Worm (Caenorhabditis elegans) whole organism, mixed stage, embryonic: ENCODE measurements around the gene Y67D8C.2.

Experiments
- M03D4.4 ChIP-seq: sonication (generic microtip); optimal IDR thresholded peaks from 2 replicates; lab custom pipeline; 2017; ENCODE audit warnings: mild to moderate bottlenecking, missing genetic modification characterization, missing compliant biosample characterization
- bed-3 ChIP-seq: fragments of 200-800 bp; sonication (Bioruptor generic); optimal IDR thresholded peaks from 3 replicates; lab custom pipeline; 2018; ENCODE audit warnings: mild to moderate bottlenecking, missing genetic modification characterization, moderate library complexity, missing compliant biosample characterization
- blmp-1 ChIP-seq: fragments of 150-350 bp; optimal IDR thresholded peaks from 2 replicates; lab custom pipeline; 2014; ENCODE audit warnings: missing biosample characterization, missing genetic modification characterization
- ceh-39 ChIP-seq: fragments of 150-350 bp; optimal IDR thresholded peaks from 2 replicates; lab custom pipeline; 2014; ENCODE audit warnings: missing biosample characterization, missing genetic modification characterization
- ceh-43 ChIP-seq: fragments of 200-800 bp; sonication (Bioruptor generic); optimal IDR thresholded peaks from 2 replicates; lab custom pipeline; 2018; ENCODE audit warnings: mild to moderate bottlenecking, missing genetic modification characterization, moderate library complexity, missing compliant biosample characterization
- ceh-83 ChIP-seq: fragments of 200-800 bp; sonication (Bioruptor generic); optimal IDR thresholded peaks from 2 replicates; lab custom pipeline; 2018; ENCODE audit warnings: mild to moderate bottlenecking, missing genetic modification characterization, missing compliant biosample characterization
- ces-1 ChIP-seq: fragments of 150-350 bp; optimal IDR thresholded peaks from 2 replicates; lab custom pipeline; 2014; ENCODE audit warnings: missing biosample characterization, missing genetic modification reagents, missing genetic modification characterization
- cnd-1 ChIP-seq: fragments of 200-800 bp; sonication (Bioruptor generic); optimal IDR thresholded peaks from 2 replicates; lab custom pipeline; 2018; ENCODE audit warnings: mild to moderate bottlenecking, missing genetic modification characterization, missing compliant biosample characterization
- drap-1 ChIP-seq: fragments of 200-800 bp; sonication (Bioruptor generic); optimal IDR thresholded peaks from 3 replicates; lab custom pipeline; 2018; ENCODE audit warnings: mild to moderate bottlenecking, missing genetic modification characterization, missing compliant biosample characterization
- elt-1 ChIP-seq: sonication (generic microtip); optimal IDR thresholded peaks from 2 replicates; lab custom pipeline; 2017; ENCODE audit warnings: missing genetic modification characterization, mild to moderate bottlenecking, missing compliant biosample characterization, antibody characterized with exemption, moderate library complexity, borderline replicate concordance; ENCODE audit not compliant: insufficient read depth
- elt-3 ChIP-seq: fragments of 150-350 bp; optimal IDR thresholded peaks from 2 replicates; lab custom pipeline; 2014; ENCODE audit warnings: missing biosample characterization, missing genetic modification characterization
- flh-1 ChIP-seq: fragments of 200-800 bp; sonication (Bioruptor generic); optimal IDR thresholded peaks from 2 replicates; lab custom pipeline; 2018; ENCODE audit warnings: mild to moderate bottlenecking, missing genetic modification characterization, moderate library complexity, missing compliant biosample characterization
- ham-2 ChIP-seq: fragments of 200-800 bp; sonication (Bioruptor generic); optimal IDR thresholded peaks from 2 replicates; lab custom pipeline; 2018; ENCODE audit warnings: mild to moderate bottlenecking, missing genetic modification characterization, missing compliant biosample characterization
- hlh-1 ChIP-seq: fragments of 150-350 bp; optimal IDR thresholded peaks from 2 replicates; lab custom pipeline; 2014; ENCODE audit warnings: missing biosample characterization, missing genetic modification reagents, missing genetic modification characterization
- lin-13 ChIP-seq: fragments of 150-350 bp; optimal IDR thresholded peaks from 2 replicates; lab custom pipeline; 2014; ENCODE audit warnings: missing biosample characterization, missing genetic modification characterization
- lin-32 ChIP-seq: fragments of 200-800 bp; sonication (Bioruptor generic); optimal IDR thresholded peaks from 2 replicates; lab custom pipeline; 2018; ENCODE audit warnings: mild to moderate bottlenecking, missing genetic modification characterization, missing compliant biosample characterization
- lsy-2 ChIP-seq: fragments of 150-350 bp; optimal IDR thresholded peaks from 2 replicates; lab custom pipeline; 2014; ENCODE audit warnings: missing biosample characterization, missing genetic modification characterization
- mab-5 ChIP-seq: fragments of 150-350 bp; optimal IDR thresholded peaks from 2 replicates; lab custom pipeline; 2014; ENCODE audit warnings: missing biosample characterization, missing genetic modification characterization
- mep-1 ChIP-seq: fragments of 150-350 bp; optimal IDR thresholded peaks from 2 replicates; lab custom pipeline; 2017; ENCODE audit warnings: missing biosample characterization, missing genetic modification reagents, missing genetic modification characterization, inconsistent platforms
- mls-2 ChIP-seq: sonication (generic microtip); optimal IDR thresholded peaks from 2 replicates; lab custom pipeline; 2016; ENCODE audit warnings: mild to moderate bottlenecking, missing genetic modification characterization, moderate library complexity, missing compliant biosample characterization
- nhr-12 ChIP-seq: fragments of 150-350 bp; optimal IDR thresholded peaks from 2 replicates; lab custom pipeline; 2014; ENCODE audit warnings: missing biosample characterization, missing genetic modification characterization
- nhr-2 ChIP-seq: fragments of 150-350 bp; optimal IDR thresholded peaks from 2 replicates; lab custom pipeline; 2014; ENCODE audit warnings: missing biosample characterization, missing genetic modification characterization
- nhr-237 ChIP-seq: fragments of 150-350 bp; optimal IDR thresholded peaks from 2 replicates; lab custom pipeline; 2014; ENCODE audit warnings: missing biosample characterization, missing genetic modification characterization
- nhr-28 ChIP-seq: fragments of 150-350 bp; optimal IDR thresholded peaks from 2 replicates; lab custom pipeline; 2014; ENCODE audit warnings: missing biosample characterization, missing genetic modification characterization
- nhr-76 ChIP-seq: sonication (generic microtip); optimal IDR thresholded peaks from 2 replicates; lab custom pipeline; 2017; ENCODE audit warnings: missing biosample characterization, missing genetic modification characterization
- pha-4 ChIP-seq: fragments of 150-350 bp; optimal IDR thresholded peaks from 2 replicates; lab custom pipeline; 2018; ENCODE audit warnings: missing biosample characterization, missing genetic modification reagents, missing genetic modification characterization
- sem-2 ChIP-seq: fragments of 200-800 bp; sonication (Bioruptor generic); optimal IDR thresholded peaks from 2 replicates; lab custom pipeline; 2018; ENCODE audit warnings: mild to moderate bottlenecking, missing genetic modification characterization, missing compliant biosample characterization
- snpc-4 ChIP-seq: fragments of 150-350 bp; optimal IDR thresholded peaks from 2 replicates; lab custom pipeline; 2014; ENCODE audit warnings: missing biosample characterization, missing genetic modification characterization
- sptf-1 ChIP-seq: sonication (generic microtip); optimal IDR thresholded peaks from 2 replicates; lab custom pipeline; 2017; ENCODE audit warnings: mild to moderate bottlenecking, missing genetic modification characterization, moderate library complexity, missing compliant biosample characterization
- tbx-8 ChIP-seq: fragments of 200-800 bp; sonication (Bioruptor generic); optimal IDR thresholded peaks from 2 replicates; lab custom pipeline; 2018; ENCODE audit warnings: mild to moderate bottlenecking, missing genetic modification characterization, moderate library complexity, missing compliant biosample characterization
- unc-120 ChIP-seq: sonication (generic microtip); optimal IDR thresholded peaks from 2 replicates; lab custom pipeline; 2017; ENCODE audit warnings: missing genetic modification characterization, missing compliant biosample characterization; ENCODE audit not compliant: poor library complexity, severe bottlenecking
- unc-39 ChIP-seq: fragments of 150-350 bp; optimal IDR thresholded peaks from 2 replicates; lab custom pipeline; 2014; ENCODE audit warnings: missing biosample characterization, missing genetic modification characterization
- zip-8 ChIP-seq: fragments of 150-350 bp; optimal IDR thresholded peaks from 2 replicates; lab custom pipeline; 2014; ENCODE audit warnings: missing biosample characterization, missing genetic modification characterization
- ztf-11 ChIP-seq: fragments of 150-350 bp; optimal IDR thresholded peaks from 2 replicates; lab custom pipeline; 2014; ENCODE audit warnings: missing biosample characterization, missing genetic modification characterization

Gene Y67D8C.2

ce11 chrIV:3032020-3032419, 40.1 kb upstream of the Y67D8C.2 start:
- TF ChIP-seq elt-1: no peak
- TF ChIP-seq M03D4.4: no peak
- TF ChIP-seq nhr-76 (tag; lab: Kevin White, UChicago): no peak
- no peak for TF ChIP-seq flh-1 (GFP tag; lab: Kevin White, UChicago)
- TF ChIP-seq unc-39 (tag; lab: Kevin White, UChicago): no peak
- no peak for TF ChIP-seq nhr-237
- no peak for TF ChIP-seq ham-2
- TF ChIP-seq hlh-1: no peak
- no peak for TF ChIP-seq tbx-8 (GFP tag; lab: Kevin White, UChicago)
- TF ChIP-seq lin-13 (tag; lab: Kevin White, UChicago): no peak
- TF ChIP-seq, all 35 proteins: peak for 0

- TF ChIP-seq drap-1 (GFP tag; lab: Kevin White, UChicago) (no peak), ceh-39 (no peak), mab-5 (tag; lab: Kevin White, UChicago) (no peak), nhr-28 (tag; lab: Kevin White, UChicago) (no peak), sem-2 (GFP tag; lab: Kevin White, UChicago) (no peak), nhr-237 (no peak), flh-1 (GFP tag; lab: Kevin White, UChicago) (no peak), hlh-1 (no peak), nhr-12 (tag; lab: Kevin White, UChicago) (no peak), sptf-1 (no peak), unc-120 (tag; lab: Kevin White, UChicago) (no peak), ces-1 (GFP tag; lab: Kevin White, UChicago) (no peak), ceh-83 (GFP tag; lab: Kevin White, UChicago) (no peak), snpc-4 (tag; lab: Kevin White, UChicago) (no peak), ham-2 (no peak), pha-4 (no peak), unc-39 (tag; lab: Kevin White, UChicago) (no peak), lin-32 (GFP tag; lab: Kevin White, UChicago) (no peak), nhr-2 (tag; lab: Kevin White, UChicago) (no peak)
These were observed 36.7 kb upstream of the Y67D8C.2 start for ce11 chrIV:3035375-3035774.

ce11 chrIV:3037932-3038331, 34.2 kb upstream of the Y67D8C.2 start:
- TF ChIP-seq cnd-1: no peak
- TF ChIP-seq sptf-1: no peak
- TF ChIP-seq nhr-237: no peak
- no peak for TF ChIP-seq ham-2
- no peak for TF ChIP-seq mab-5 (tag; lab: Kevin White, UChicago)
- no peak for TF ChIP-seq ceh-39
- no peak for TF ChIP-seq blmp-1
- no peak for TF ChIP-seq flh-1 (GFP tag; lab: Kevin White, UChicago)
- TF ChIP-seq drap-1 (GFP tag; lab: Kevin White, UChicago): no peak
- TF ChIP-seq nhr-2 (tag; lab: Kevin White, UChicago): no peak
- TF ChIP-seq ceh-43 (GFP tag; lab: Kevin White, UChicago): no peak
- TF ChIP-seq nhr-28 (tag; lab: Kevin White, UChicago): no peak
- TF ChIP-seq hlh-1: no peak
- no peak for TF ChIP-seq unc-39 (tag; lab: Kevin White, UChicago)
- TF ChIP-seq lsy-2 (tag; lab: Kevin White, UChicago): no peak
- no peak for TF ChIP-seq mls-2 (tag; lab: Kevin White, UChicago)
- no peak for TF ChIP-seq ztf-11 (tag; lab: Kevin White, UChicago)
- TF ChIP-seq ceh-83 (GFP tag; lab: Kevin White, UChicago): no peak
- TF ChIP-seq ces-1 (GFP tag; lab: Kevin White, UChicago): no peak
- no peak for TF ChIP-seq bed-3 (GFP tag; lab: Kevin White, UChicago)

- TF ChIP-seq ces-1 (GFP tag; lab: Kevin White, UChicago) (no peak), ztf-11 (tag; lab: Kevin White, UChicago) (no peak), snpc-4 (tag; lab: Kevin White, UChicago) (no peak), flh-1 (GFP tag; lab: Kevin White, UChicago) (no peak), zip-8 (tag; lab: Kevin White, UChicago) (no peak), hlh-1 (no peak), lin-32 (GFP tag; lab: Kevin White, UChicago) (no peak), nhr-28 (tag; lab: Kevin White, UChicago) (no peak), ceh-39 (no peak)
These were observed 33.4 kb upstream of the Y67D8C.2 start for ce11 chrIV:3038740-3039139.

ce11 chrIV:3044158-3044557, 27.9 kb upstream of the Y67D8C.2 start:
- no peak for TF ChIP-seq ceh-83 (GFP tag; lab: Kevin White, UChicago)
- TF ChIP-seq mab-5 (tag; lab: Kevin White, UChicago): no peak
- TF ChIP-seq sptf-1: no peak
- no peak for TF ChIP-seq nhr-2 (tag; lab: Kevin White, UChicago)
- TF ChIP-seq sem-2 (GFP tag; lab: Kevin White, UChicago): no peak
- no peak for TF ChIP-seq lin-32 (GFP tag; lab: Kevin White, UChicago)
- TF ChIP-seq snpc-4 (tag; lab: Kevin White, UChicago): no peak
- no peak for TF ChIP-seq lin-13 (tag; lab: Kevin White, UChicago)
- no peak for TF ChIP-seq zip-8 (tag; lab: Kevin White, UChicago)
- no peak for TF ChIP-seq mls-2 (tag; lab: Kevin White, UChicago)
- no peak for TF ChIP-seq elt-3 (tag; lab: Kevin White, UChicago)
- TF ChIP-seq ham-2: no peak
- TF ChIP-seq tbx-8 (GFP tag; lab: Kevin White, UChicago): no peak
- no peak for TF ChIP-seq hlh-1
- TF ChIP-seq mep-1 (tag; lab: Kevin White, UChicago): no peak
- no peak for TF ChIP-seq nhr-28 (tag; lab: Kevin White, UChicago)
- no peak for TF ChIP-seq M03D4.4
- no peak for TF ChIP-seq nhr-237
- no peak for TF ChIP-seq unc-120 (tag; lab: Kevin White, UChicago)
- TF ChIP-seq blmp-1: no peak
